Worm (Caenorhabditis elegans) whole organism, L4 larva: ENCODE data around the gene F40G12.2.
A peak's percentile ranks its signal among the peaks of the same experiment; 100 is the strongest.

ENCODE experiments used
- T26A8.4 ChIP-seq: fragments of 200-800 bp; sonication (Bioruptor generic); IDR thresholded peaks from 2 replicates; pipeline ENCODE4 v1.3.6; 2022; ENCODE audit warnings: missing genetic modification characterization, missing compliant biosample characterization
- Y105C5A.15 ChIP-seq: fragments of 200-800 bp; sonication (Bioruptor generic); IDR thresholded peaks from 2 replicates; pipeline ENCODE4 v1.3.6; 2022; ENCODE audit warnings: missing genetic modification characterization, missing compliant biosample characterization
- Y48G9A.11 ChIP-seq: fragments of 200-800 bp; sonication (Bioruptor generic); IDR thresholded peaks from 2 replicates; pipeline ENCODE4 v1.3.6; 2022; ENCODE audit warnings: missing genetic modification reagents, missing genetic modification characterization, missing compliant biosample characterization
- Y5F2A.4 ChIP-seq: fragments of 200-800 bp; sonication (Bioruptor generic); optimal IDR thresholded peaks from 2 replicates; lab custom pipeline; 2018; ENCODE audit warnings: mild to moderate bottlenecking, missing genetic modification characterization, missing compliant biosample characterization
- ZK546.5 ChIP-seq, 2 experiments: sonication (generic microtip); optimal IDR thresholded peaks; 2 replicates each; lab custom pipeline; 2017; ENCODE audit warnings: missing biosample characterization in 2 of 2, missing genetic modification characterization in 2 of 2
- ama-1 ChIP-seq: fragments of 150-350 bp; optimal IDR thresholded peaks from 2 replicates; lab custom pipeline; 2014; ENCODE audit warnings: inconsistent platforms, mixed read lengths
- attf-4 ChIP-seq: sonication (generic microtip); optimal IDR thresholded peaks from 3 replicates; lab custom pipeline; 2017; ENCODE audit warnings: missing biosample characterization, missing genetic modification characterization
- ceh-32 ChIP-seq: sonication (generic microtip); optimal IDR thresholded peaks from 2 replicates; lab custom pipeline; 2016; ENCODE audit warnings: mild to moderate bottlenecking, missing genetic modification characterization, missing compliant biosample characterization; ENCODE audit not compliant: poor library complexity
- ctbp-1 ChIP-seq: fragments of 200-800 bp; sonication (Bioruptor generic); IDR thresholded peaks from 2 replicates; pipeline ENCODE4 v1.3.6; 2022; ENCODE audit warnings: missing genetic modification reagents, missing genetic modification characterization, missing compliant biosample characterization
- daf-16 ChIP-seq, 3 experiments: sonication (generic microtip); optimal IDR thresholded peaks; 2 replicates each; lab custom pipeline; 2016 to 2017; ENCODE audit warnings: missing genetic modification characterization in 3 of 3, missing genetic modification reagents in 3 of 3, mild to moderate bottlenecking in 2 of 3, missing compliant biosample characterization in 2 of 3, missing biosample characterization in 1 of 3, moderate library complexity in 1 of 3
- daf-19 ChIP-seq: fragments of 200-800 bp; sonication (Bioruptor generic); conservative IDR thresholded peaks from 2 replicates; pipeline ENCODE4 v1.3.6; 2022; ENCODE audit warnings: missing genetic modification characterization, missing compliant biosample characterization
- dmd-6 ChIP-seq: fragments of 200-800 bp; sonication (Bioruptor generic); IDR thresholded peaks from 2 replicates; pipeline ENCODE4 v1.3.6; 2022; ENCODE audit warnings: missing genetic modification reagents, missing genetic modification characterization, missing compliant biosample characterization
- dmd-8 ChIP-seq: fragments of 200-800 bp; sonication (Bioruptor generic); IDR thresholded peaks from 2 replicates; pipeline ENCODE4 v1.3.6; 2022; ENCODE audit warnings: missing genetic modification characterization, missing compliant biosample characterization
- dve-1 ChIP-seq: sonication (generic microtip); optimal IDR thresholded peaks from 2 replicates; lab custom pipeline; 2017; ENCODE audit warnings: antibody characterized with exemption, mild to moderate bottlenecking, missing genetic modification characterization, missing compliant biosample characterization; ENCODE audit not compliant: insufficient read depth
- fos-1 ChIP-seq: fragments of 150-350 bp; optimal IDR thresholded peaks from 2 replicates; lab custom pipeline; 2014; ENCODE audit warnings: missing biosample characterization, missing genetic modification characterization
- gei-8 ChIP-seq: fragments of 200-800 bp; sonication (Bioruptor generic); optimal IDR thresholded peaks from 2 replicates; lab custom pipeline; 2018; ENCODE audit warnings: mild to moderate bottlenecking, missing genetic modification characterization, missing compliant biosample characterization
- hlh-11 ChIP-seq: fragments of 200-800 bp; sonication (Bioruptor generic); optimal IDR thresholded peaks from 2 replicates; lab custom pipeline; 2018; ENCODE audit warnings: mild to moderate bottlenecking, missing genetic modification characterization, missing compliant biosample characterization
- hlh-30 ChIP-seq: sonication (generic microtip); optimal IDR thresholded peaks from 2 replicates; lab custom pipeline; 2017; ENCODE audit warnings: antibody characterized with exemption, mild to moderate bottlenecking, missing genetic modification characterization, missing compliant biosample characterization; ENCODE audit not compliant: insufficient read depth
- lin-1 ChIP-seq: fragments of 200-800 bp; sonication (Bioruptor generic); IDR thresholded peaks from 2 replicates; pipeline ENCODE4 v1.3.6; 2022; ENCODE audit warnings: missing genetic modification reagents, missing genetic modification characterization, missing compliant biosample characterization
- lin-15B ChIP-seq: fragments of 150-350 bp; sonication (generic microtip); optimal IDR thresholded peaks from 3 replicates; lab custom pipeline; 2014; ENCODE audit warnings: missing biosample characterization, missing genetic modification characterization
- lsy-2 ChIP-seq, 2 experiments: fragments of 150-350 bp in 1 of 2; sonication (generic microtip) in 1 of 2; optimal IDR thresholded peaks; 2 replicates each; lab custom pipeline; 2014 to 2017; ENCODE audit warnings: missing biosample characterization in 2 of 2, missing genetic modification characterization in 2 of 2
- mxl-3 ChIP-seq: fragments of 200-800 bp; sonication (Bioruptor generic); optimal IDR thresholded peaks from 2 replicates; lab custom pipeline; 2018; ENCODE audit warnings: mild to moderate bottlenecking, missing genetic modification characterization, missing compliant biosample characterization
- nhr-102 ChIP-seq: sonication (generic microtip); optimal IDR thresholded peaks from 2 replicates; lab custom pipeline; 2016; ENCODE audit warnings: mild to moderate bottlenecking, missing genetic modification characterization, moderate library complexity, missing compliant biosample characterization
- nhr-28 ChIP-seq: fragments of 150-350 bp; optimal IDR thresholded peaks from 2 replicates; lab custom pipeline; 2014; ENCODE audit warnings: missing biosample characterization, missing genetic modification characterization
- nhr-41 ChIP-seq: fragments of 200-800 bp; sonication (Bioruptor generic); IDR thresholded peaks from 2 replicates; pipeline ENCODE4 v1.3.6; 2022; ENCODE audit warnings: missing genetic modification reagents, missing genetic modification characterization, missing compliant biosample characterization
- nhr-6 ChIP-seq: fragments of 150-350 bp; optimal IDR thresholded peaks from 2 replicates; lab custom pipeline; 2014; ENCODE audit warnings: missing biosample characterization, missing genetic modification characterization
- nhr-76 ChIP-seq: fragments of 150-350 bp; optimal IDR thresholded peaks from 2 replicates; lab custom pipeline; 2014; ENCODE audit warnings: missing biosample characterization, missing genetic modification characterization
- set-16 ChIP-seq: fragments of 200-800 bp; sonication (Bioruptor generic); IDR thresholded peaks from 2 replicates; pipeline ENCODE4 v1.3.6; 2022; ENCODE audit warnings: missing genetic modification reagents, missing genetic modification characterization, missing compliant biosample characterization
- snpc-1.2 ChIP-seq: fragments of 200-800 bp; sonication (Bioruptor generic); IDR thresholded peaks from 2 replicates; pipeline ENCODE4 v1.3.6; 2022; ENCODE audit warnings: missing genetic modification reagents, missing genetic modification characterization, missing compliant biosample characterization
- snpc-4 ChIP-seq: fragments of 150-350 bp; optimal IDR thresholded peaks from 2 replicates; lab custom pipeline; 2014; ENCODE audit warnings: missing biosample characterization, missing genetic modification characterization
- spr-1 ChIP-seq: sonication (generic microtip); optimal IDR thresholded peaks from 2 replicates; lab custom pipeline; 2016; ENCODE audit warnings: mild to moderate bottlenecking, missing genetic modification characterization, missing compliant biosample characterization
- tag-97 ChIP-seq: fragments of 200-800 bp; sonication (Bioruptor generic); IDR thresholded peaks from 2 replicates; pipeline ENCODE4 v1.3.6; 2022; ENCODE audit warnings: missing genetic modification characterization, missing compliant biosample characterization
- unc-39 ChIP-seq: sonication (generic microtip); optimal IDR thresholded peaks from 2 replicates; lab custom pipeline; 2017; ENCODE audit warnings: missing biosample characterization, missing genetic modification characterization
- unc-62 ChIP-seq, 3 experiments: fragments of 150-350 bp in 1 of 3; sonication (generic microtip); optimal IDR thresholded peaks in 2 of 3; peaks in 1 of 3; 1 replicate in 1 of 3; 2 replicates in 2 of 3; lab custom pipeline; 2014 to 2017; ENCODE audit warnings: missing biosample characterization in 3 of 3, missing genetic modification characterization in 3 of 3, missing genetic modification reagents in 3 of 3, missing genotype in 1 of 3
- vab-7 ChIP-seq: fragments of 200-800 bp; sonication (Bioruptor generic); IDR thresholded peaks from 2 replicates; pipeline ENCODE4 v1.3.6; 2022; ENCODE audit warnings: missing genetic modification reagents, missing genetic modification characterization, missing compliant biosample characterization
- ztf-7 ChIP-seq: fragments of 150-350 bp; optimal IDR thresholded peaks from 2 replicates; lab custom pipeline; 2014; ENCODE audit warnings: missing biosample characterization, missing genetic modification characterization

Gene F40G12.2

DNA sequence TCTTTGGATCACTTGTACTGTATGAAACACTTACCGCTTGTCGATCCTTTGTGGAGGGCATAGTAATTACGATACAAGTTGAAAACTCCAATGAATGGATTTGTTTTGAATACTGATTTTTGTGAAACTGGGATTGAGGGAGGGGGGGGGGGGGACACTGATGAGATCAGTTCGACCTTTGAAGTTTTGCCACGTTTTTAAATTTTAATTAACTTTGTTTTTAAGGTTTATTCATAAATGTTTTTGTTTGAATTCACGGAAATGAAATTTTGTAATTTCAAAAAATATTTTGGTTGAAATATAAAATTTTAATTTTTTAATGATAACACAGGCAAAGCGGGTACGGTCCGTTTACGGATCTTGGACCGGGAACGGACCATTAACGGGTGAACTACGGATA is 24.8 kb downstream of the F40G12.2 start, which contains the start of gene ent-3:
Gene ent-3 (minus strand): TSS at position 101 of the 400 bp plus-strand sequence.
- TF ChIP-seq unc-39 (tag; lab: Kevin White, UChicago) = no peak
- TF ChIP-seq unc-62 (GFP tag; optimal IDR thresholded peaks at IDR 0.05 in 1 of 2; lab: Kevin White, UChicago) = no peak
- TF ChIP-seq unc-62 (tag; optimal IDR thresholded peaks at IDR 0.05; lab: Kevin White, UChicago) = no peak
- no peak for TF ChIP-seq lin-15B (tag; lab: Kevin White, UChicago)
- no peak for TF ChIP-seq nhr-102 (tag; lab: Kevin White, UChicago)
- no peak for TF ChIP-seq snpc-4 (tag; lab: Kevin White, UChicago)
- TF ChIP-seq vab-7 (GFP tag; lab: Robert Waterston, UW) = no peak
- no peak for TF ChIP-seq lin-1
- TF ChIP-seq nhr-6 (tag; lab: Kevin White, UChicago) = no peak
- TF ChIP-seq snpc-1.2 (GFP tag; lab: Robert Waterston, UW) = no peak
- no peak for TF ChIP-seq ZK546.5 (tag; optimal IDR thresholded peaks at IDR 0.05; lab: Kevin White, UChicago)
- TF ChIP-seq nhr-28 (tag; lab: Kevin White, UChicago) = no peak
- no peak for TF ChIP-seq dve-1 (tag; lab: Kevin White, UChicago)
- no peak for TF ChIP-seq set-16
- no peak for TF ChIP-seq spr-1 (tag; lab: Kevin White, UChicago)
- TF ChIP-seq lsy-2 (tag; optimal IDR thresholded peaks at IDR 0.05; lab: Kevin White, UChicago) = no peak
- no peak for TF ChIP-seq attf-4
- no peak for TF ChIP-seq ztf-7

DNA sequence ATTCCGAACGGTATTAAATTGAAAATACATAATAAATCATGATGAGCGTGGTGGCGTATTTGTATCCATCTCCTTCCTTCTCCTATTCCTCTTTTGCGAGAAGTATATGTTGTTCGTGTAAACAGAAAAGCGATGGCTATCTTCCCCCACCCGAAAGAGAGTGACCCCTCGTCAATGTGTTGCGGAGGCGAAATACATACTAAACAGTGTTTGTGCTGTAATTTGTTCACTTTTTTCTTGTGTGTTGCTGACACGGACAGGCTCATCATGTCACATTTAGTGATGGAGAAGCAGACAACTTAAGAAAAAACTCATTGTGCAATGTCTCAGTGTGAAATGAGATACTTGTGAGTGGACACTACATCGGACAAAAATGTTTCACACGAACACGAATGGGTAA is 29.1 kb downstream of the F40G12.2 start:
- TF ChIP-seq hlh-11 (tag; lab: Kevin White, UChicago) (peak; percentile 10), nhr-28 (tag; lab: Kevin White, UChicago) (peak; percentile 8), unc-62 (GFP tag; optimal IDR thresholded peaks at IDR 0.05 in 1 of 2; lab: Kevin White, UChicago) (peak in 1 of 2 experiments; percentile 24), unc-62 (tag; optimal IDR thresholded peaks at IDR 0.05; lab: Kevin White, UChicago) (no peak), Y5F2A.4 (GFP tag; lab: Kevin White, UChicago) (no peak), Y48G9A.11 (GFP tag; lab: Robert Waterston, UW) (no peak), dmd-8 (GFP tag; lab: Robert Waterston, UW) (no peak), mxl-3 (GFP tag; lab: Kevin White, UChicago) (peak; percentile 12), nhr-41 (GFP tag; lab: Robert Waterston, UW) (no peak), Y105C5A.15 (GFP tag; lab: Robert Waterston, UW) (no peak), snpc-1.2 (GFP tag; lab: Robert Waterston, UW) (no peak), ceh-32 (no peak), gei-8 (GFP tag; lab: Kevin White, UChicago) (no peak), nhr-76 (tag; lab: Kevin White, UChicago) (no peak), T26A8.4 (GFP tag; lab: Robert Waterston, UW) (no peak), dmd-6 (GFP tag; lab: Robert Waterston, UW) (peak; percentile 20; the same call in 1 of the 2 replicates), ctbp-1 (GFP tag; lab: Robert Waterston, UW) (no peak), daf-16 (GFP tag; optimal IDR thresholded peaks at IDR 0.05; lab: Kevin White, UChicago) (peak in 1 of 2 experiments; percentile 56), daf-16 (tag; optimal IDR thresholded peaks at IDR 0.05; lab: Kevin White, UChicago) (peak; percentile 80), hlh-30 (tag; lab: Kevin White, UChicago) (no peak), fos-1 (tag; lab: Kevin White, UChicago) (no peak), daf-19 (GFP tag; lab: Robert Waterston, UW) (no peak), ama-1 (no peak), tag-97 (GFP tag; lab: Robert Waterston, UW) (no peak)
